Fruit fly (Drosophila melanogaster) whole organism, adult: ENCODE measurements around the gene Ada1-2.

Source experiments
- CG14711 ChIP-seq: fragments of 200-800 bp; sonication (Bioruptor generic); optimal IDR thresholded peaks from 2 replicates; lab custom pipeline; 2018; ENCODE audit warnings: missing biosample characterization, mild to moderate bottlenecking, missing genetic modification characterization, moderate library complexity
- Crg-1 ChIP-seq: fragments of 200-800 bp; sonication (Bioruptor generic); optimal IDR thresholded peaks from 2 replicates; lab custom pipeline; 2016; ENCODE audit warnings: missing biosample characterization, missing genetic modification characterization
- bab1 ChIP-seq: fragments of 200-800 bp; sonication (Bioruptor generic); optimal IDR thresholded peaks from 3 replicates; lab custom pipeline; 2019; ENCODE audit warnings: missing biosample characterization, mild to moderate bottlenecking, missing genetic modification characterization, moderate library complexity
- cic ChIP-seq: fragments of 200-800 bp; sonication (Bioruptor generic); optimal IDR thresholded peaks from 2 replicates; lab custom pipeline; 2017; ENCODE audit warnings: missing biosample characterization, mild to moderate bottlenecking, missing genetic modification characterization, moderate library complexity
- tj ChIP-seq: fragments of 200-800 bp; sonication (Bioruptor generic); optimal IDR thresholded peaks from 3 replicates; lab custom pipeline; 2017; ENCODE audit warnings: missing biosample characterization, mild to moderate bottlenecking, missing genetic modification characterization, moderate library complexity
- toe ChIP-seq: fragments of 200-800 bp; sonication (Bioruptor generic); optimal IDR thresholded peaks from 2 replicates; lab custom pipeline; 2016; ENCODE audit warnings: missing biosample characterization, missing genetic modification characterization

DNA sequence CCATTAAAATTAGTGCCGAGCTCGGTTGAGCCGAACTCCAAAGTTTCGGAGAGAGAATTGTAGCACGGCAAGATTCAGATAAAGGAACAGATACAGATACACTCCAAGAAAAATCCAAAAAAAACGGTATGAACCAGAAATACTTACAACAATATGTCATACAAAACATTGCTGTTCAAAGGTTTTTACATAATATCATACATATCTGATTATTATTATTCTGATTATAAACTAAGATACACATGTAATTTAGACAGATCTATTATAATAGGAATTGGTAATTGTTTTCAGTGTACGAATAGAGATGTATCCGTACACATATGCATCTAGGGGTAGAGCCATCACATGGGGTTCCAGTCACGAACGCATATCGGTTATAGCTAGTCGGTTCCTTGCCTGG is 12.6 kb upstream of the Ada1-2 start:
- TF ChIP-seq CG14711 (tag; lab: Kevin White, UChicago) (no peak), cic (GFP tag; lab: Kevin White, UChicago) (no peak), tj (GFP tag; lab: Kevin White, UChicago) (no peak), bab1 (GFP tag; lab: Kevin White, UChicago) (no peak), toe (no peak), Crg-1 (GFP tag; lab: Kevin White, UChicago) (no peak)
